Fruit fly (Drosophila melanogaster): ENCODE results near the gene agt.
A peak's percentile ranks its signal among the peaks of the same experiment; 100 is the strongest.

agt gene

DNA sequence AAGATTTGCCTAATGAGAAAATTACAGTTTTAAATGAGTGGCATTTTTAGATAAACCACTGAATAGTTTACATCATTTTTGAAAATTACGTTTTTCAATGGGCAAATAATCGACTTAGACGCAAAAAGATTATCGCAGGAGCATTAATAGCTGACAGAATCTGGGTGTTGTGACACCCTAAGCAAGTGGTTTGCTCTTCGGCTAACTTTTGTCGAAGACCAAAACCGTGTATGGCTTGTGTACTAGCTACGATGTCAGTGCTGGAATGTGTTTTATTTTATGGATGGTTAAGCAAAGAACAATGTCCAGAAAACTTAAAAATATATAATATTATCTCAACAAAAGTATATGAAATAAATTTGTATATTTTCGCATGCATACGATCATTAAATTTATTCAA lies 49.0 kb upstream of the agt start (continued):
- TF ChIP-seq CG9817 (tag; optimal IDR thresholded peaks at IDR 0.05): peak; percentile 7
- TF ChIP-seq knrl (GFP tag; IDR thresholded peaks at IDR 0.05; ENCODE audit: partially characterized antibody): peak; percentile 49
- TF ChIP-seq chm (GFP tag; IDR thresholded peaks at IDR 0.05): no peak
- TF ChIP-seq sna (GFP tag; IDR thresholded peaks at IDR 0.05; ENCODE audit: partially characterized antibody): no peak; the same call in 1 of the 2 replicates

dm6 chr3R:6706327-6706726 lies 46.4 kb upstream of the agt start:
- no peak for TF ChIP-seq Taf1 (GFP tag; IDR thresholded peaks at IDR 0.05)
- no peak for TF ChIP-seq Atf3 (GFP tag; optimal IDR thresholded peaks at IDR 0.05)
- no peak for TF ChIP-seq CG12219 (GFP tag; optimal IDR thresholded peaks at IDR 0.05)
- TF ChIP-seq Myb (GFP tag; optimal IDR thresholded peaks at IDR 0.05): peak; percentile 15
- TF ChIP-seq CG1603 (tag; optimal IDR thresholded peaks at IDR 0.05): peak; percentile 23
- peak in 1 of 2 experiments; percentile 5 for TF ChIP-seq insv (GFP tag; optimal IDR thresholded peaks at IDR 0.05)
- TF ChIP-seq CG18011 (GFP tag; optimal IDR thresholded peaks at IDR 0.05): peak; percentile 86
- TF ChIP-seq CG4854 (GFP tag; optimal IDR thresholded peaks at IDR 0.05): no peak
- TF ChIP-seq knrl (GFP tag; IDR thresholded peaks at IDR 0.05; ENCODE audit: partially characterized antibody): peak; percentile 40
- peak; percentile 50 for TF ChIP-seq amos (GFP tag; IDR thresholded peaks at IDR 0.05; ENCODE audit: partially characterized antibody)
- TF ChIP-seq salm (tag; optimal IDR thresholded peaks at IDR 0.05): no peak
- TF ChIP-seq fu2 (GFP tag; optimal IDR thresholded peaks at IDR 0.05): no peak
- TF ChIP-seq stwl (tag; optimal IDR thresholded peaks at IDR 0.05): peak; percentile 92
- TF ChIP-seq CG16813 (GFP tag; IDR thresholded peaks at IDR 0.05; ENCODE audit: partially characterized antibody): peak; percentile 21; the same call in 1 of the 3 replicates
- TF ChIP-seq sisA (GFP tag; IDR thresholded peaks at IDR 0.05): no peak
- peak; percentile 15 for TF ChIP-seq Lhr (GFP tag; optimal IDR thresholded peaks at IDR 0.05)
- no peak for TF ChIP-seq CG4820 (GFP tag; optimal IDR thresholded peaks at IDR 0.05)
- peak; percentile 6 for TF ChIP-seq gfzf (GFP tag; optimal IDR thresholded peaks at IDR 0.05)
- TF ChIP-seq pita (GFP tag; optimal IDR thresholded peaks at IDR 0.05): peak; percentile 74
- TF ChIP-seq CG2199 (GFP tag; IDR thresholded peaks at IDR 0.05): peak; percentile 89; the same call in 2 of the 3 replicates
- peak; percentile 82 for TF ChIP-seq CTCF (GFP tag; optimal IDR thresholded peaks at IDR 0.05)

DNA sequence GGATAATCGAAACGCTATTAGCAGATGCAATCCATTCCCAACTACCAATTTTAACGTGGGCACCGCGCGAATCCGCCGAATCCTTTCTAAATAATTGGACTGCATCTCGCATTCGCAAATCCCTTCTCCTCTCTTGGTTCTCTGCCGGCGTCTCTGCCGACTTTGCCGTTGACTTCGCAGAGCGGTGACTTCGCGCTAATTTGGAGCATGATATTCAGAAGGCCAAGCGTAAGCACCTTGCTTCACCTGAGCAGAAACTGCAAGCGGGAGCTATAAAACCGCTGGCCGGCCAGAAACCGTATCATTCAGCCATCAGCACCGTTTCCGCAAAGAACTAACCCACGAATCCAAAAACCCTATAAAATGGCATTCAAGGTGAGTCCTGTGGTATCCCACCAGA lies 43.9 kb upstream of the agt start, which contains the start of gene Ccp84Aa:
Gene Ccp84Aa (plus strand): TSS at position 301 of the 400 bp plus-strand sequence.
- TF ChIP-seq pum (GFP tag; optimal IDR thresholded peaks at IDR 0.05) (no peak), CG9215 (GFP tag; IDR thresholded peaks at IDR 0.05) (no peak), gro (GFP tag; optimal IDR thresholded peaks at IDR 0.05) (no peak)

DNA sequence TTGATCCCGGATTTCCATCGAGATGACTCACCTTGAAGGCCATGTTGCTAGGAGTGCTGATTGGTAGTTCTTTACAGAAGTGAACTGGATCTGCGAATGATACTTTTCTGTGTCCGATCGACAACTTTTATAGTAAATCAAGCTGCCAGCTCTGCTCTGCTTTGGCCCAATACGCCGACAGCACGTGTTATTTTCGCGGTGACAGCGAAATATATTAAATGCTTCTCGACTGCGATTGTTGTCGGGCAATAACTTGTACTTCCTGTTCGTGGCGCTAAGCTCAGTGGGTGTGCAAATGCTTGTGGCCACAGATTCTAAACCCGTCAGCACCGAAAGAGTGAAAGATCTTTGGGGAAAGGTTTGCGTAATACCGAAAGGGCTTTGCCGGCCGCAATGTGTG lies 42.9 kb upstream of the agt start, which contains the start of gene Ccp84Ab:
Gene Ccp84Ab (minus strand): TSS at position 101 of the 400 bp plus-strand sequence.
- TF ChIP-seq run (tag; optimal IDR thresholded peaks at IDR 0.05) (no peak), CG10431 (GFP tag; optimal IDR thresholded peaks at IDR 0.05) (no peak), Bgb (GFP tag; IDR thresholded peaks at IDR 0.05; ENCODE audit: partially characterized antibody) (no peak), Hr78 (GFP tag; optimal IDR thresholded peaks at IDR 0.05) (no peak), Dfd (GFP tag; optimal IDR thresholded peaks at IDR 0.05) (no peak), CG8944 (GFP tag; optimal IDR thresholded peaks at IDR 0.05) (no peak), sna (GFP tag; IDR thresholded peaks at IDR 0.05; ENCODE audit: partially characterized antibody) (no peak)

- TF ChIP-seq sd (tag; optimal IDR thresholded peaks at IDR 0.05): no peak
- peak; percentile 63 for TF ChIP-seq Ets65A (GFP tag)
- peak; percentile 53 for TF ChIP-seq oc (tag; optimal IDR thresholded peaks at IDR 0.05)
- TF ChIP-seq CG2875 (GFP tag; optimal IDR thresholded peaks at IDR 0.05): no peak
Measured at dm6 chr3R:6696221-6696749, 36.4 kb upstream of the agt start, which contains the start of gene Ccp84Ac. Gene Ccp84Ac, minus strand, starts transcription at chr3R:6696271.

Measured in whole organism, embryonic.